Worm (Caenorhabditis elegans) whole organism, mixed stage, embryonic: ENCODE measurements around the gene F41G3.10.

Experiments used
- M03D4.4 ChIP-seq: sonication (generic microtip); optimal IDR thresholded peaks from 2 replicates; lab custom pipeline; 2017; ENCODE audit warnings: mild to moderate bottlenecking, missing genetic modification characterization, missing compliant biosample characterization
- bed-3 ChIP-seq: fragments of 200-800 bp; sonication (Bioruptor generic); optimal IDR thresholded peaks from 3 replicates; lab custom pipeline; 2018; ENCODE audit warnings: mild to moderate bottlenecking, missing genetic modification characterization, moderate library complexity, missing compliant biosample characterization
- blmp-1 ChIP-seq: fragments of 150-350 bp; optimal IDR thresholded peaks from 2 replicates; lab custom pipeline; 2014; ENCODE audit warnings: missing biosample characterization, missing genetic modification characterization
- ceh-39 ChIP-seq: fragments of 150-350 bp; optimal IDR thresholded peaks from 2 replicates; lab custom pipeline; 2014; ENCODE audit warnings: missing biosample characterization, missing genetic modification characterization
- ceh-43 ChIP-seq: fragments of 200-800 bp; sonication (Bioruptor generic); optimal IDR thresholded peaks from 2 replicates; lab custom pipeline; 2018; ENCODE audit warnings: mild to moderate bottlenecking, missing genetic modification characterization, moderate library complexity, missing compliant biosample characterization
- ceh-83 ChIP-seq: fragments of 200-800 bp; sonication (Bioruptor generic); optimal IDR thresholded peaks from 2 replicates; lab custom pipeline; 2018; ENCODE audit warnings: mild to moderate bottlenecking, missing genetic modification characterization, missing compliant biosample characterization
- ces-1 ChIP-seq: fragments of 150-350 bp; optimal IDR thresholded peaks from 2 replicates; lab custom pipeline; 2014; ENCODE audit warnings: missing biosample characterization, missing genetic modification reagents, missing genetic modification characterization
- cnd-1 ChIP-seq: fragments of 200-800 bp; sonication (Bioruptor generic); optimal IDR thresholded peaks from 2 replicates; lab custom pipeline; 2018; ENCODE audit warnings: mild to moderate bottlenecking, missing genetic modification characterization, missing compliant biosample characterization
- elt-1 ChIP-seq: sonication (generic microtip); optimal IDR thresholded peaks from 2 replicates; lab custom pipeline; 2017; ENCODE audit warnings: missing genetic modification characterization, mild to moderate bottlenecking, missing compliant biosample characterization, antibody characterized with exemption, moderate library complexity, borderline replicate concordance; ENCODE audit not compliant: insufficient read depth
- elt-3 ChIP-seq: fragments of 150-350 bp; optimal IDR thresholded peaks from 2 replicates; lab custom pipeline; 2014; ENCODE audit warnings: missing biosample characterization, missing genetic modification characterization
- flh-1 ChIP-seq: fragments of 200-800 bp; sonication (Bioruptor generic); optimal IDR thresholded peaks from 2 replicates; lab custom pipeline; 2018; ENCODE audit warnings: mild to moderate bottlenecking, missing genetic modification characterization, moderate library complexity, missing compliant biosample characterization
- ham-2 ChIP-seq: fragments of 200-800 bp; sonication (Bioruptor generic); optimal IDR thresholded peaks from 2 replicates; lab custom pipeline; 2018; ENCODE audit warnings: mild to moderate bottlenecking, missing genetic modification characterization, missing compliant biosample characterization
- hlh-1 ChIP-seq: fragments of 150-350 bp; optimal IDR thresholded peaks from 2 replicates; lab custom pipeline; 2014; ENCODE audit warnings: missing biosample characterization, missing genetic modification reagents, missing genetic modification characterization
- lin-13 ChIP-seq: fragments of 150-350 bp; optimal IDR thresholded peaks from 2 replicates; lab custom pipeline; 2014; ENCODE audit warnings: missing biosample characterization, missing genetic modification characterization
- lin-32 ChIP-seq: fragments of 200-800 bp; sonication (Bioruptor generic); optimal IDR thresholded peaks from 2 replicates; lab custom pipeline; 2018; ENCODE audit warnings: mild to moderate bottlenecking, missing genetic modification characterization, missing compliant biosample characterization
- lsy-2 ChIP-seq: fragments of 150-350 bp; optimal IDR thresholded peaks from 2 replicates; lab custom pipeline; 2014; ENCODE audit warnings: missing biosample characterization, missing genetic modification characterization
- mab-5 ChIP-seq: fragments of 150-350 bp; optimal IDR thresholded peaks from 2 replicates; lab custom pipeline; 2014; ENCODE audit warnings: missing biosample characterization, missing genetic modification characterization
- mep-1 ChIP-seq: fragments of 150-350 bp; optimal IDR thresholded peaks from 2 replicates; lab custom pipeline; 2017; ENCODE audit warnings: missing biosample characterization, missing genetic modification reagents, missing genetic modification characterization, inconsistent platforms
- mls-2 ChIP-seq: sonication (generic microtip); optimal IDR thresholded peaks from 2 replicates; lab custom pipeline; 2016; ENCODE audit warnings: mild to moderate bottlenecking, missing genetic modification characterization, moderate library complexity, missing compliant biosample characterization
- nhr-2 ChIP-seq: fragments of 150-350 bp; optimal IDR thresholded peaks from 2 replicates; lab custom pipeline; 2014; ENCODE audit warnings: missing biosample characterization, missing genetic modification characterization
- nhr-237 ChIP-seq: fragments of 150-350 bp; optimal IDR thresholded peaks from 2 replicates; lab custom pipeline; 2014; ENCODE audit warnings: missing biosample characterization, missing genetic modification characterization
- nhr-28 ChIP-seq: fragments of 150-350 bp; optimal IDR thresholded peaks from 2 replicates; lab custom pipeline; 2014; ENCODE audit warnings: missing biosample characterization, missing genetic modification characterization
- nhr-76 ChIP-seq: sonication (generic microtip); optimal IDR thresholded peaks from 2 replicates; lab custom pipeline; 2017; ENCODE audit warnings: missing biosample characterization, missing genetic modification characterization
- sem-2 ChIP-seq: fragments of 200-800 bp; sonication (Bioruptor generic); optimal IDR thresholded peaks from 2 replicates; lab custom pipeline; 2018; ENCODE audit warnings: mild to moderate bottlenecking, missing genetic modification characterization, missing compliant biosample characterization
- snpc-4 ChIP-seq: fragments of 150-350 bp; optimal IDR thresholded peaks from 2 replicates; lab custom pipeline; 2014; ENCODE audit warnings: missing biosample characterization, missing genetic modification characterization
- sptf-1 ChIP-seq: sonication (generic microtip); optimal IDR thresholded peaks from 2 replicates; lab custom pipeline; 2017; ENCODE audit warnings: mild to moderate bottlenecking, missing genetic modification characterization, moderate library complexity, missing compliant biosample characterization
- tbx-8 ChIP-seq: fragments of 200-800 bp; sonication (Bioruptor generic); optimal IDR thresholded peaks from 2 replicates; lab custom pipeline; 2018; ENCODE audit warnings: mild to moderate bottlenecking, missing genetic modification characterization, moderate library complexity, missing compliant biosample characterization
- unc-120 ChIP-seq: sonication (generic microtip); optimal IDR thresholded peaks from 2 replicates; lab custom pipeline; 2017; ENCODE audit warnings: missing genetic modification characterization, missing compliant biosample characterization; ENCODE audit not compliant: poor library complexity, severe bottlenecking
- unc-39 ChIP-seq: fragments of 150-350 bp; optimal IDR thresholded peaks from 2 replicates; lab custom pipeline; 2014; ENCODE audit warnings: missing biosample characterization, missing genetic modification characterization
- unc-62 ChIP-seq: fragments of 150-350 bp; optimal IDR thresholded peaks from 2 replicates; lab custom pipeline; 2014; ENCODE audit warnings: missing biosample characterization, missing genetic modification reagents, missing genetic modification characterization
- zip-8 ChIP-seq: fragments of 150-350 bp; optimal IDR thresholded peaks from 2 replicates; lab custom pipeline; 2014; ENCODE audit warnings: missing biosample characterization, missing genetic modification characterization
- ztf-11 ChIP-seq: fragments of 150-350 bp; optimal IDR thresholded peaks from 2 replicates; lab custom pipeline; 2014; ENCODE audit warnings: missing biosample characterization, missing genetic modification characterization

Gene F41G3.10

DNA sequence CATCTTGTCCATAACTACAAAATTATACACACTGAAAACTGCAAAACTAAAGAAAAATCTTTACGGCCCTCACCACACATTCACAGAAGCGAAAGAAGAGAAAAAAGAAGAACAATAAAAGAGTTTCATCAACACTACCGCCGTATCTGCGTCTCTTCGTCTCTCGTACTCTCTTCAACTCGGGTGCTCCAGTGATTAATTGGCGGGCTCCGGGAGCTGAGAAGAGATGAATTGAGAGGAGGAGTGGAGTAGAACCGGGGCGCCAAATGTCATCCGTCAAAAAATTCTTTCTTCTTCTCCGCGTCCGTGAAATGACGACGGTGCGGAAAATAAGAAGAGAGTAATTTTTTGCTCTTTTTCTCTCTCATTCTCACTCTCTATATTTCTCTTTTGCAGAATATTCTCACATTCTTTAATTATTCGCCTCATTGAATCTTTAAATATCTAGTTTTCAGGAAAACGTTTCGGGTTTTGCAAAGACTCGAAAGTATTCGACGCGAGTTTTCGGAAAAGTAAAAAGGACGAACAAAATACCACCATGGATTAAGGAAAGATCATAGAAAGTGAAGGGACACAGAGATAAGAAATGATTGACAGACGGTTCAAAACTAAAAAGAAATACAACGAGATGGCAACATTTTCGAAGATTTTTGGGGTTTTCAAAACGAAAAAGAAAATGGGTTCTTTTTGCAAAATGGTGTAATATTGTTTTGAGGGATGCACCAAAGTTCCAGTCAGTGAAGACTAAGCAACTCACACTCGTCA, 41.6 kb downstream of the F41G3.10 start:
- TF ChIP-seq ceh-39 (tag; lab: Kevin White, UChicago) (no peak), ceh-43 (GFP tag; lab: Kevin White, UChicago) (no peak), tbx-8 (GFP tag; lab: Kevin White, UChicago) (no peak), unc-62 (peak; percentile 50), flh-1 (GFP tag; lab: Kevin White, UChicago) (no peak), ztf-11 (no peak), ceh-83 (no peak), nhr-28 (tag; lab: Kevin White, UChicago) (no peak), bed-3 (no peak), cnd-1 (tag; lab: Kevin White, UChicago) (no peak), ces-1 (GFP tag; lab: Kevin White, UChicago) (peak; percentile 49), lin-13 (tag; lab: Kevin White, UChicago) (no peak), sem-2 (no peak), mab-5 (tag; lab: Kevin White, UChicago) (no peak), nhr-237 (tag; lab: Kevin White, UChicago) (no peak), unc-39 (tag; lab: Kevin White, UChicago) (no peak), M03D4.4 (tag; lab: Kevin White, UChicago) (no peak), snpc-4 (tag; lab: Kevin White, UChicago) (no peak), unc-120 (tag; lab: Kevin White, UChicago) (peak; percentile 34), hlh-1 (tag; lab: Kevin White, UChicago) (peak; percentile 61), elt-3 (tag; lab: Kevin White, UChicago) (no peak), nhr-2 (tag; lab: Kevin White, UChicago) (no peak), blmp-1 (tag; lab: Kevin White, UChicago) (no peak)

DNA sequence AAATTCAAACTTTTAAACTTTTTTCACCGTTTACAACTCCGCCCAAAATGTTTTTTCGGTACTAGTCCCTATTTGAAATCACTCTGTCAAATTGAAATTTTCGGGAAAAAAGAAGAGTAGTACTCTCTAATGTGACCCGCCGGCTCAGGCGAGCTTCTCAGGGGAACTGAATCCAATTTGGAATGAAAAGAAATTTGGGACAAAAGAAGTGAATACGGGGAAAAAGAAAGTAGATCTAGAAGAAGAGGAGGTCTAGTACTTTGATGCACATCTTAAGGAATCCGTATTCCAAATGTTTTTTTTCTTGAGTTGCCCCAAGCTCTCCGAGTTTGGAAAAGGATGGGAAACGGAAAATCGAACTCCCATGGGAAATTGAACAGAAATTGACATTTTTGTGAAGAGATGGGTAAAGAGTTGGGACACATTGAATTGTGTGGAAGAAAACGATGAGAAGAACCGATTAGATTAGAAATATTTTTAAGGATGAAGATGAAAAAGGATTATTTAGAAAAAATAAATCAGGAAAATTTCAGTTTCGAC, 42.7 kb downstream of the F41G3.10 start:
- TF ChIP-seq ces-1 (GFP tag; lab: Kevin White, UChicago) (peak; percentile 82), mab-5 (tag; lab: Kevin White, UChicago) (no peak)

DNA sequence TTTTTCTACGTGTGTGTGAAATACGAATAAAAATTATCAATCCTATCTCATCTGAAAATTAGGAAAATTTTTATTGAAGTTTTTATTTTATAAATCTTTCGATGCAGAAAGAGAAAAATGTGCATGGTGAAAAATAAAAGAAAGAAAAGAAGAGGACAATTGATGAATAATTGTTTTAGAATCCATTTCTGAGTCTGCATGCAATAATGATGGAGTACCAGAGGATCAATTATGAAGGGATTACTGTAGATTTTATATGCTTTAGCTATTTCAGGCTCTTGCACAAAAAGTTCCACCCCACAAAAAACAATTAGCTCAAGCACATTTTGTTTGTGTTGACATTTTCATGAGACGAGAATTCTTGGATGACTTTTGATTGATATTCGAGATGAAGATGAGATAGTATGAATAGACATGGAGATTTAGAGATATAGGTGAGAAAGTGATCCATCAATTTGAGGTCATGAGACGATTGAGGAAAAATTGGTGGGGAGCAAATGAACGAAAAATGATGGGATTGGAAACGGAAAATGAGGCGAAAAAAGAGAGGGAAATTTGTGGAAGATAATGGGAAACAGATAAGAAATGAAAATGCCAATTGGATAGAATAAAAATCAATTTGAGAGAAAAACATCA, 43.6 kb downstream of the F41G3.10 start, which contains the start of gene rpy-1:
TSS of gene rpy-1 (minus strand) at position 51 of the 636 bp plus-strand sequence.
- TF ChIP-seq unc-62 (peak; percentile 85), unc-39 (tag; lab: Kevin White, UChicago) (no peak), mep-1 (tag; lab: Kevin White, UChicago) (no peak), ham-2 (no peak), nhr-76 (tag; lab: Kevin White, UChicago) (no peak), ces-1 (GFP tag; lab: Kevin White, UChicago) (no peak), ztf-11 (no peak), flh-1 (GFP tag; lab: Kevin White, UChicago) (no peak), hlh-1 (tag; lab: Kevin White, UChicago) (no peak), unc-120 (tag; lab: Kevin White, UChicago) (peak; percentile 35), elt-1 (tag; lab: Kevin White, UChicago) (no peak), lsy-2 (tag; lab: Kevin White, UChicago) (no peak), nhr-237 (tag; lab: Kevin White, UChicago) (no peak), nhr-2 (tag; lab: Kevin White, UChicago) (no peak)

DNA sequence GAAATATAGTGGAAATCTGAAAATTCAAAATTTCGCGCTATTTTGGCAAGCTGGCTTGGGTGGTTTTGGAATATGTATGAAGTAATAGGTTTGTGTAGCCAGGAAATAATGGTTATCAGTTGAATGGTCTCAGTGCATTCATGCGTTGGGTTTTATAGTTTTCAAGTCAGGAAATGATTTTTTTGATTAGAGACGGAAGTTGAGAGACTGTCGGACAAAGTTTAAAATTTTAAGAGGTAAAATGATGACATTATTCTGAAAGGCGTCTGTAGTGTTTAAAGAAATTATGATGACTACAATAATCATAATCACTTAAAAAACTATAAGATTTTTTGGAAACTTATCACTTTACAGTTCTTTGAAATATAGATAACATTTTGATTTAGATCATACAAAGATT, 47.8 kb downstream of the F41G3.10 start, which contains the start of gene C18H9.6:
TSS of gene C18H9.6 (minus strand) at position 129 of the 400 bp plus-strand sequence.
- TF ChIP-seq lsy-2 (tag; lab: Kevin White, UChicago) (no peak), mls-2 (no peak), unc-39 (tag; lab: Kevin White, UChicago) (no peak), ces-1 (GFP tag; lab: Kevin White, UChicago) (no peak), lin-32 (GFP tag; lab: Kevin White, UChicago) (no peak), ceh-83 (no peak), hlh-1 (tag; lab: Kevin White, UChicago) (no peak), mep-1 (tag; lab: Kevin White, UChicago) (no peak), sptf-1 (tag; lab: Kevin White, UChicago) (no peak), mab-5 (tag; lab: Kevin White, UChicago) (no peak), nhr-2 (tag; lab: Kevin White, UChicago) (no peak), unc-62 (no peak), sem-2 (no peak), elt-3 (tag; lab: Kevin White, UChicago) (no peak), elt-1 (tag; lab: Kevin White, UChicago) (no peak), nhr-28 (tag; lab: Kevin White, UChicago) (no peak), zip-8 (tag; lab: Kevin White, UChicago) (no peak), lin-13 (tag; lab: Kevin White, UChicago) (no peak), nhr-237 (tag; lab: Kevin White, UChicago) (no peak)
